Fruit fly (Drosophila melanogaster) whole organism, embryonic: Measurements from ENCODE around the gene fbl.
A peak's percentile ranks its signal among the peaks of the same experiment; 100 is the strongest.

Experiments
- Aef1 ChIP-seq: fragments of 200-800 bp; sonication (Bioruptor generic); IDR thresholded peaks from 3 replicates; pipeline ENCODE4 v1.3.6; 2022; ENCODE audit warnings: missing biosample characterization, missing genetic modification characterization
- Bdp1 ChIP-seq: fragments of 200-800 bp; sonication (Bioruptor generic); optimal IDR thresholded peaks from 3 replicates; lab custom pipeline; 2016; ENCODE audit warnings: missing biosample characterization, missing genetic modification characterization
- CG11398 ChIP-seq: fragments of 200-800 bp; sonication (Bioruptor generic); optimal IDR thresholded peaks from 2 replicates; lab custom pipeline; 2016; ENCODE audit warnings: missing biosample characterization, missing genetic modification characterization
- CG11504 ChIP-seq: fragments of 200-800 bp; sonication (Bioruptor generic); optimal IDR thresholded peaks from 3 replicates; lab custom pipeline; 2019; ENCODE audit warnings: missing biosample characterization, mild to moderate bottlenecking, missing genetic modification characterization, moderate library complexity
- CG12219 ChIP-seq: fragments of 200-800 bp; sonication (Bioruptor generic); optimal IDR thresholded peaks from 3 replicates; lab custom pipeline; 2018; ENCODE audit warnings: missing biosample characterization, mild to moderate bottlenecking, missing genetic modification characterization
- CG13287 ChIP-seq: fragments of 200-800 bp; sonication (Bioruptor generic); IDR thresholded peaks from 2 replicates; pipeline ENCODE4 v1.3.6; 2022; ENCODE audit warnings: missing biosample characterization, missing genetic modification characterization; ENCODE audit not compliant: partially characterized antibody
- CG14014 ChIP-seq: fragments of 200-800 bp; sonication (Bioruptor generic); IDR thresholded peaks from 2 replicates; pipeline ENCODE4 v1.3.6; 2022; ENCODE audit warnings: missing biosample characterization, missing genetic modification characterization
- CG14667 ChIP-seq: fragments of 200-800 bp; sonication (Bioruptor generic); IDR thresholded peaks from 2 replicates; pipeline ENCODE4 v1.3.6; 2022; ENCODE audit warnings: missing biosample characterization, missing genetic modification characterization
- CG14860 ChIP-seq: fragments of 200-800 bp; sonication (Bioruptor generic); IDR thresholded peaks from 3 replicates; pipeline ENCODE4 v1.3.6; 2022; ENCODE audit warnings: missing biosample characterization, missing genetic modification characterization; ENCODE audit not compliant: partially characterized antibody
- CG15011 ChIP-seq: fragments of 200-800 bp; sonication (Bioruptor generic); optimal IDR thresholded peaks from 3 replicates; lab custom pipeline; 2018; ENCODE audit warnings: missing biosample characterization, mild to moderate bottlenecking, missing genetic modification characterization
- CG1792 ChIP-seq: fragments of 200-800 bp; sonication (Bioruptor generic); optimal IDR thresholded peaks from 2 replicates; lab custom pipeline; 2016; ENCODE audit warnings: missing biosample characterization, missing genetic modification characterization
- CG18764 ChIP-seq: fragments of 200-800 bp; sonication (Bioruptor generic); optimal IDR thresholded peaks from 3 replicates; lab custom pipeline; 2016; ENCODE audit warnings: missing biosample characterization, missing genetic modification characterization
- CG30431 ChIP-seq: fragments of 200-800 bp; sonication (Bioruptor generic); optimal IDR thresholded peaks from 2 replicates; lab custom pipeline; 2017; ENCODE audit warnings: missing biosample characterization, missing genetic modification characterization
- CG3163 ChIP-seq: fragments of 200-800 bp; sonication (Bioruptor generic); optimal IDR thresholded peaks from 3 replicates; lab custom pipeline; 2016; ENCODE audit warnings: missing biosample characterization, missing genetic modification characterization
- CG33213 ChIP-seq: fragments of 200-800 bp; sonication (Bioruptor generic); optimal IDR thresholded peaks from 3 replicates; lab custom pipeline; 2016; ENCODE audit warnings: missing biosample characterization, missing genetic modification characterization
- CG34376 ChIP-seq: fragments of 200-800 bp; sonication (Bioruptor generic); optimal IDR thresholded peaks from 2 replicates; lab custom pipeline; 2018; ENCODE audit warnings: missing biosample characterization, mild to moderate bottlenecking, missing genetic modification characterization
- CG4360 ChIP-seq: fragments of 200-800 bp; sonication (Bioruptor generic); IDR thresholded peaks from 2 replicates; pipeline ENCODE4 v1.3.6; 2022; ENCODE audit warnings: missing biosample characterization, missing genetic modification characterization
- CG6813 ChIP-seq: fragments of 200-800 bp; sonication (Bioruptor generic); optimal IDR thresholded peaks from 2 replicates; lab custom pipeline; 2017; ENCODE audit warnings: missing biosample characterization, missing genetic modification characterization, mild to moderate bottlenecking, moderate library complexity, missing genetic modification reagents
- CG6854 ChIP-seq: fragments of 200-800 bp; sonication (Bioruptor generic); optimal IDR thresholded peaks from 3 replicates; lab custom pipeline; 2017; ENCODE audit warnings: missing biosample characterization, mild to moderate bottlenecking, missing genetic modification characterization
- CG8765 ChIP-seq: fragments of 200-800 bp; sonication (Bioruptor generic); IDR thresholded peaks from 2 replicates; pipeline ENCODE4 v1.3.6; 2022; ENCODE audit warnings: missing biosample characterization, missing genetic modification characterization
- Chrac-16 ChIP-seq: fragments of 200-800 bp; sonication (Bioruptor generic); optimal IDR thresholded peaks from 3 replicates; lab custom pipeline; 2016; ENCODE audit warnings: missing biosample characterization, missing genetic modification characterization
- Dfd ChIP-seq, 2 experiments: fragments of >200 bp; optimal IDR thresholded peaks; 2 replicates each; lab custom pipeline; 2017; ENCODE audit warnings: missing biosample characterization in 2 of 2, missing genetic modification characterization in 2 of 2
- Dip3 ChIP-seq: fragments of 200-800 bp; sonication (Bioruptor generic); optimal IDR thresholded peaks from 3 replicates; lab custom pipeline; 2016; ENCODE audit warnings: missing biosample characterization, missing genetic modification characterization
- Drgx ChIP-seq: fragments of 200-800 bp; sonication (Bioruptor generic); IDR thresholded peaks from 2 replicates; pipeline ENCODE4 v1.3.6; 2022; ENCODE audit warnings: missing biosample characterization, missing genetic modification characterization
- Nf-YB ChIP-seq: fragments of 200-800 bp; sonication (Bioruptor generic); optimal IDR thresholded peaks from 3 replicates; lab custom pipeline; 2019; ENCODE audit warnings: missing biosample characterization, mild to moderate bottlenecking, missing genetic modification characterization, moderate library complexity
- TFAM ChIP-seq: fragments of 200-800 bp; sonication (Bioruptor generic); optimal IDR thresholded peaks from 2 replicates; lab custom pipeline; 2017; ENCODE audit warnings: missing biosample characterization, missing genetic modification characterization, inconsistent platforms
- ab ChIP-seq: fragments of 200-800 bp; sonication (Bioruptor generic); optimal IDR thresholded peaks from 2 replicates; lab custom pipeline; 2016; ENCODE audit warnings: missing biosample characterization, missing genetic modification characterization
- bowl ChIP-seq: fragments of 200-800 bp; sonication (Bioruptor generic); IDR thresholded peaks from 2 replicates; pipeline ENCODE4 v1.3.6; 2022; ENCODE audit warnings: missing biosample characterization, missing genetic modification characterization
- crp ChIP-seq, 2 experiments: fragments of 200-800 bp; sonication (Bioruptor generic); optimal IDR thresholded peaks; 2 replicates in 1 of 2; 3 replicates in 1 of 2; lab custom pipeline; 2017; ENCODE audit warnings: missing biosample characterization in 2 of 2, missing genetic modification characterization in 2 of 2, mild to moderate bottlenecking in 1 of 2, moderate library complexity in 1 of 2
- disco-r ChIP-seq: fragments of 200-800 bp; sonication (Bioruptor generic); optimal IDR thresholded peaks from 2 replicates; lab custom pipeline; 2016; ENCODE audit warnings: missing biosample characterization, missing genetic modification characterization
- dmrt99B ChIP-seq: fragments of 200-800 bp; sonication (Bioruptor generic); optimal IDR thresholded peaks from 2 replicates; lab custom pipeline; 2018; ENCODE audit warnings: missing biosample characterization, mild to moderate bottlenecking, missing genetic modification characterization, moderate library complexity
- fd102C ChIP-seq: fragments of 200-800 bp; sonication (Bioruptor generic); optimal IDR thresholded peaks from 2 replicates; lab custom pipeline; 2018; ENCODE audit warnings: missing biosample characterization, mild to moderate bottlenecking, missing genetic modification characterization, moderate library complexity
- fd64A ChIP-seq: fragments of 200-800 bp; sonication (Bioruptor generic); optimal IDR thresholded peaks from 3 replicates; lab custom pipeline; 2018; ENCODE audit warnings: missing biosample characterization, mild to moderate bottlenecking, missing genetic modification characterization
- gce ChIP-seq: fragments of 200-800 bp; sonication (Bioruptor generic); IDR thresholded peaks from 3 replicates; pipeline ENCODE4 v1.3.6; 2022; ENCODE audit warnings: missing biosample characterization, missing genetic modification characterization
- gt ChIP-seq: fragments of 200-800 bp; sonication (Bioruptor generic); IDR thresholded peaks from 2 replicates; pipeline ENCODE4 v1.3.6; 2022; ENCODE audit warnings: missing biosample characterization, missing genetic modification characterization
- hb ChIP-seq: fragments of 200-800 bp; sonication (Bioruptor generic); IDR thresholded peaks from 3 replicates; pipeline ENCODE4 v1.3.6; 2022; ENCODE audit warnings: missing biosample characterization, missing genetic modification characterization; ENCODE audit not compliant: partially characterized antibody
- jigr1 ChIP-seq: fragments of 200-800 bp; sonication (Bioruptor generic); IDR thresholded peaks from 3 replicates; pipeline ENCODE4 v1.3.6; 2022; ENCODE audit warnings: missing biosample characterization, missing genetic modification characterization
- lilli ChIP-seq: fragments of 200-800 bp; sonication (Bioruptor generic); optimal IDR thresholded peaks from 3 replicates; lab custom pipeline; 2016; ENCODE audit warnings: missing biosample characterization, missing genetic modification characterization
- nau ChIP-seq: fragments of 200-800 bp; sonication (Bioruptor generic); optimal IDR thresholded peaks from 3 replicates; lab custom pipeline; 2017; ENCODE audit warnings: missing biosample characterization, mild to moderate bottlenecking, missing genetic modification characterization, missing genetic modification reagents
- nerfin-1 ChIP-seq: fragments of 200-800 bp; sonication (Bioruptor generic); optimal IDR thresholded peaks from 3 replicates; lab custom pipeline; 2019; ENCODE audit warnings: missing biosample characterization, mild to moderate bottlenecking, missing genetic modification characterization, moderate library complexity
- org-1 ChIP-seq: fragments of 200-800 bp; sonication (Bioruptor generic); optimal IDR thresholded peaks from 2 replicates; lab custom pipeline; 2017; ENCODE audit warnings: missing biosample characterization, missing genetic modification characterization
- pita ChIP-seq: fragments of 200-800 bp; sonication (Bioruptor generic); optimal IDR thresholded peaks from 2 replicates; lab custom pipeline; 2017; ENCODE audit warnings: missing biosample characterization, mild to moderate bottlenecking, missing genetic modification characterization
- sd ChIP-seq: fragments of 200-800 bp; sonication (Bioruptor generic); optimal IDR thresholded peaks from 3 replicates; lab custom pipeline; 2018; ENCODE audit warnings: missing biosample characterization, mild to moderate bottlenecking, missing genetic modification characterization, moderate library complexity
- sens ChIP-seq: fragments of 200-800 bp; sonication (Bioruptor generic); peaks from one replicate; lab custom pipeline; 2016; ENCODE audit warnings: missing biosample characterization, missing genetic modification characterization
- sisA ChIP-seq: fragments of 200-800 bp; sonication (Bioruptor generic); IDR thresholded peaks from 2 replicates; pipeline ENCODE4 v1.3.6; 2022; ENCODE audit warnings: missing biosample characterization, missing genetic modification characterization
- slou ChIP-seq: fragments of 200-800 bp; sonication (Bioruptor generic); optimal IDR thresholded peaks from 3 replicates; lab custom pipeline; 2016; ENCODE audit warnings: missing biosample characterization, missing genetic modification characterization
- tgo ChIP-seq: fragments of 200-800 bp; sonication (Bioruptor generic); IDR thresholded peaks from 3 replicates; pipeline ENCODE4 v1.3.6; 2022; ENCODE audit warnings: missing biosample characterization, missing genetic modification characterization
- tna ChIP-seq: fragments of 200-800 bp; sonication (Bioruptor generic); IDR thresholded peaks from 2 replicates; pipeline ENCODE4 v1.3.6; 2022; ENCODE audit warnings: missing biosample characterization, missing genetic modification characterization; ENCODE audit not compliant: partially characterized antibody
- usp ChIP-seq: fragments of >200 bp; optimal IDR thresholded peaks from 2 replicates; lab custom pipeline; 2017; ENCODE audit warnings: missing biosample characterization, missing genetic modification characterization
- vvl ChIP-seq: fragments of 200-800 bp; sonication (Bioruptor generic); IDR thresholded peaks from 2 replicates; pipeline ENCODE4 v1.3.6; 2022; ENCODE audit warnings: missing biosample characterization, missing genetic modification characterization

The fbl gene

DNA sequence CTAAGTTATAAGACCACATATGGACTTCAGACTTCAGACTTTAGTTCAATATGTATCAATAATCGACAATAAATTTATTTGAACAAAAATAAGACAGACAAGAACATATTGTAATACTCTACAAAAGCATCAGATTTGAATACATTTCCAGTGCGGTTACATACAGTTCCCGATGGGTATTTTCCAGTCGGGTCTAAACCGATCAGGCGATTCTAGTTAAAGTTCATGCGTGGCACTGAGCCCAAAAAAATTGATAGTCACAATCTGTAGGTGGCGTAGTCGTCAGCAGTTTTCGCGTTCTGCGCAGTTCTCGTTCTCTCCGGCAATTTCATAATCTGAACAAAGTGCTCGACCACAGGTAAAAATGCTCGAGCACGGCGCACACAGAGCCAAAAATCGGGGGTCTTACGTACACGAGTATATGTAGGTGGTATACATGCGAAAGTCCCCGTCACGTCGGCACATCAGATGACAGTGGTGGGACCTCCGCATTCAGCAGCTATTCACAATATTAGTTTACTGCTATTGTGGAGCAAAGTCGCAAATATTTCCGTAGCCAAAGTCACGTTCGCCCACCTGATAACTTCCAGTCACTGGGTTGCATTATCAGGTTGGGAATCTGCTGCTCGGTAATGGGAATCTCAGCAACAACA, 11.2 kb downstream of the fbl start (continued):
- TF ChIP-seq pita (no peak), dmrt99B (tag; lab: Kevin White, UChicago) (peak; percentile 31), Chrac-16 (GFP tag; lab: Kevin White, UChicago) (peak; percentile 37), sens (GFP tag; lab: Kevin White, UChicago) (peak; percentile 52), tna (GFP tag; lab: Robert Waterston, UW) (no peak), hb (GFP tag; lab: Robert Waterston, UW) (no peak), Drgx (GFP tag; lab: Robert Waterston, UW) (0 out of 2 replicates have a peak, but pooled peaks have one; percentile 38), nerfin-1 (tag; lab: Kevin White, UChicago) (no peak), gt (GFP tag; lab: Robert Waterston, UW) (no peak), crp (GFP tag; optimal IDR thresholded peaks at IDR 0.05; lab: Kevin White, UChicago) (no peak), CG14667 (GFP tag; lab: Robert Waterston, UW) (no peak), CG34376 (peak; percentile 82), CG18764 (GFP tag; lab: Kevin White, UChicago) (no peak), CG15011 (GFP tag; lab: Kevin White, UChicago) (peak; percentile 20), sd (peak; percentile 70), CG14014 (GFP tag; lab: Robert Waterston, UW) (no peak), CG33213 (no peak), CG8765 (peak; percentile 44; the same call in 1 of the 2 replicates), org-1 (GFP tag; lab: Kevin White, UChicago) (no peak), ab (GFP tag; lab: Kevin White, UChicago) (peak; percentile 39), slou (GFP tag; lab: Kevin White, UChicago) (no peak), Nf-YB (GFP tag; lab: Kevin White, UChicago) (no peak), disco-r (GFP tag; lab: Kevin White, UChicago) (no peak), Dfd (GFP tag; optimal IDR thresholded peaks at IDR 0.05; lab: Kevin White, UChicago) (no peak), lilli (GFP tag; lab: Kevin White, UChicago) (peak; percentile 80), CG6813 (GFP tag; lab: Kevin White, UChicago) (no peak), CG30431 (GFP tag; lab: Kevin White, UChicago) (no peak), CG13287 (GFP tag; lab: Robert Waterston, UW) (peak; percentile 48), fd102C (GFP tag; lab: Kevin White, UChicago) (no peak), CG14860 (GFP tag; lab: Robert Waterston, UW) (no peak), Dip3 (peak; percentile 80), Aef1 (GFP tag; lab: Robert Waterston, UW) (peak; percentile 33; the same call in 1 of the 3 replicates), jigr1 (GFP tag; lab: Robert Waterston, UW) (no peak), nau (no peak), sisA (GFP tag; lab: Robert Waterston, UW) (0 out of 2 replicates have a peak, but pooled peaks have one; percentile 15), tgo (GFP tag; lab: Robert Waterston, UW) (no peak; the same call in 2 of the 3 replicates), TFAM (GFP tag; lab: Kevin White, UChicago) (no peak), CG3163 (GFP tag; lab: Kevin White, UChicago) (peak; percentile 17), gce (GFP tag; lab: Robert Waterston, UW) (no peak; the same call in 2 of the 3 replicates), bowl (no peak), CG6854 (peak; percentile 32), CG4360 (GFP tag; lab: Robert Waterston, UW) (no peak), CG11398 (GFP tag; lab: Kevin White, UChicago) (no peak), CG1792 (GFP tag; lab: Kevin White, UChicago) (peak; percentile 25), CG12219 (no peak), vvl (GFP tag; lab: Robert Waterston, UW) (peak; percentile 25; the same call in 1 of the 2 replicates), fd64A (GFP tag; lab: Kevin White, UChicago) (no peak), Bdp1 (GFP tag; lab: Kevin White, UChicago) (no peak), CG11504 (tag; lab: Kevin White, UChicago) (peak; percentile 53), usp (GFP tag; lab: Kevin White, UChicago) (no peak)
